Fruit fly (Drosophila melanogaster) Kc167 (cell line): ENCODE measurements around the gene GlnRS.

ENCODE experiments used
- Myc ChIP-seq: fragments of >200 bp; optimal IDR thresholded peaks from 2 replicates; lab custom pipeline; 2017; ENCODE audit warnings: missing external identifiers
- Sin3A ChIP-seq: fragments of >200 bp; optimal IDR thresholded peaks from 2 replicates; lab custom pipeline; 2018; ENCODE audit warnings: missing external identifiers
- h ChIP-seq: fragments of >200 bp; optimal IDR thresholded peaks from 3 replicates; lab custom pipeline; 2018; ENCODE audit warnings: missing external identifiers
- insv ChIP-seq: fragments of >200 bp; optimal IDR thresholded peaks from 3 replicates; lab custom pipeline; 2018; ENCODE audit warnings: missing external identifiers
- psq ChIP-seq: fragments of >200 bp; optimal IDR thresholded peaks from 2 replicates; lab custom pipeline; 2017; ENCODE audit warnings: missing external identifiers
- ttk ChIP-seq: sonication (Bioruptor generic); optimal IDR thresholded peaks from 2 replicates; lab custom pipeline; 2017; ENCODE audit warnings: missing external identifiers

- no peak for TF ChIP-seq psq (lab: Kevin White, UChicago)
- TF ChIP-seq insv = no peak
- no peak for TF ChIP-seq h (lab: Kevin White, UChicago)
- TF ChIP-seq Myc = no peak
- TF ChIP-seq Sin3A = no peak
- TF ChIP-seq ttk = no peak
Measured at dm6 chr3R:25235362-25235761, 30.2 kb downstream of the GlnRS start, which contains the start of gene Sil1.
